Worm (Caenorhabditis elegans) whole organism, L4/young adult: Measurements from ENCODE around the gene ZK418.2.
A peak's percentile ranks its signal among the peaks of the same experiment; 100 is the strongest.

Experiments used
- W03F9.2 ChIP-seq: fragments of 150-350 bp; optimal IDR thresholded peaks from 2 replicates; lab custom pipeline; 2014; ENCODE audit warnings: missing biosample characterization, missing genetic modification characterization
- dao-5 ChIP-seq: sonication (generic microtip); optimal IDR thresholded peaks from 2 replicates; lab custom pipeline; 2016; ENCODE audit warnings: missing genotype, missing genetic modification characterization, moderate library complexity, missing compliant biosample characterization
- him-1 ChIP-seq: sonication (generic microtip); optimal IDR thresholded peaks from 2 replicates; lab custom pipeline; 2016; ENCODE audit warnings: missing genotype, missing genetic modification reagents, missing genetic modification characterization, missing compliant biosample characterization

Gene ZK418.2

DNA sequence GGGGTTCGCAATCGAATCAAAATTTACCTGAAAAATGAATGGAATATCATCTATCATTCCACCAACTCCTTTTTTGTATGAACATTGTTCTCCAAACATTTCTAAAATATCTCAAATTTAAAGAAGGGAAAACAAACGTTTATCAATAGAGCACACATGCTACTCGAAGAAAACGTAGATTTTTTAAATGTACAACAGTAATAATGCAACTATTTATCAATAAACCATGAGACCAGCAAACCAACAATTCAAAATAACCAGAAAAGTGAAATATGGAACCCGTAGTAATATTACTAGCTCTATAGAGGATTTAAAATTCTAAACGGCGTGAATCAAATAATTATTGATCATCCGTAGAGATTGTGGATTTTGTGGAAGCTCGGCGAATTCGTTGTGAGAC is 12.4 kb upstream of the ZK418.2 start, which contains the start of gene ZK418.6:
Gene ZK418.6, minus strand, starts transcription at position 101 of the 400 bp plus-strand sequence.
- no peak for TF ChIP-seq him-1 (tag; lab: Kevin White, UChicago)
- TF ChIP-seq W03F9.2: no peak
- no peak for TF ChIP-seq dao-5 (tag; lab: Kevin White, UChicago)

- TF ChIP-seq dao-5 (tag; lab: Kevin White, UChicago): no peak
- no peak for TF ChIP-seq him-1 (tag; lab: Kevin White, UChicago)
- TF ChIP-seq W03F9.2: no peak
These were observed 10.5 kb upstream of the ZK418.2 start, which contains the start of gene ZK418.7 for ce11 chrIII:7080689-7081088. ZK418.7 (minus strand) TSS chrIII:7080789.

ce11 chrIII:7081488-7081887 is 9.7 kb upstream of the ZK418.2 start:
- no peak for TF ChIP-seq W03F9.2

- no peak for TF ChIP-seq him-1 (tag; lab: Kevin White, UChicago)
- no peak for TF ChIP-seq W03F9.2
- no peak for TF ChIP-seq dao-5 (tag; lab: Kevin White, UChicago)
These were observed 8.0 kb upstream of the ZK418.2 start for ce11 chrIII:7083106-7083505.

DNA sequence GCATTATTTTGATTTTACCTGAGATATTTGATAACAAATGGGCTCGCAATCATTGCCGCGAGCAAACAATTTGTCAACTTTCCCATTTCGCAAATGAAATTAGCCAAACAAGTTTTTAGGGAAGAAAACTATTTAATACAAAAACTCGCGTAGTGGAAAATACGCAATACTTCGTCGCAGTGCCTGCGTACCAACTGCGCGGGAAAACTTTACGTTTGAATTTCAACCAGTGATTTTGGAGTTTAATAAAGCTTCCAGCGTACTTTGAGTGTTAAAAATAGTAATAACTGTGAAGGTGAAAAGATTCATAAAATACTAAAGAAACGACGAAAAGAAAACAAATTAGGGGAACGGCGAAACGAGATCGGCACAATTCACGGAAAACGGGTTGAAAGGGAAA is 6.2 kb upstream of the ZK418.2 start, which contains the start of gene tofu-7:
Gene tofu-7, minus strand, starts transcription at position 111 of the 400 bp plus-strand sequence.
- TF ChIP-seq dao-5 (tag; lab: Kevin White, UChicago): no peak
- TF ChIP-seq him-1 (tag; lab: Kevin White, UChicago): no peak

DNA sequence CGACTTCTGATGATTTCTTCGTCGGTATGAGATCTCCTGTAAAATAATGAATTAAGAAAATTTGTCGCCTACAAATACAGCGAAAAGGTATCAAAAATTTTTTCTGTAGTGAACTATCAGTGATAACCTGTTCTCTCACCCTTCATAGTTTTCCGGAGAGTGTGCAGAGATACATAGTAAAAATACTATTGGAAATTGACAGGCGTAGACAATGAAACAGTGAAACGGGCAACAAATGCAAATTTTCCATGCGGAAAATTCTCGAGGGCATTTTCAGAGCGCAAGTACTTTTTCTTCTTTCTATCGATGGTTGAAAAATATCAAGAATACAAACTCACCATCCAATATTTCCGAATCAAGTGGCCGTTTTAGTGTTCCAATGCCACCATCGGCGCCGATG is 4.0 kb upstream of the ZK418.2 start:
- TF ChIP-seq him-1 (tag; lab: Kevin White, UChicago): no peak
- no peak for TF ChIP-seq W03F9.2
- no peak for TF ChIP-seq dao-5 (tag; lab: Kevin White, UChicago)

DNA sequence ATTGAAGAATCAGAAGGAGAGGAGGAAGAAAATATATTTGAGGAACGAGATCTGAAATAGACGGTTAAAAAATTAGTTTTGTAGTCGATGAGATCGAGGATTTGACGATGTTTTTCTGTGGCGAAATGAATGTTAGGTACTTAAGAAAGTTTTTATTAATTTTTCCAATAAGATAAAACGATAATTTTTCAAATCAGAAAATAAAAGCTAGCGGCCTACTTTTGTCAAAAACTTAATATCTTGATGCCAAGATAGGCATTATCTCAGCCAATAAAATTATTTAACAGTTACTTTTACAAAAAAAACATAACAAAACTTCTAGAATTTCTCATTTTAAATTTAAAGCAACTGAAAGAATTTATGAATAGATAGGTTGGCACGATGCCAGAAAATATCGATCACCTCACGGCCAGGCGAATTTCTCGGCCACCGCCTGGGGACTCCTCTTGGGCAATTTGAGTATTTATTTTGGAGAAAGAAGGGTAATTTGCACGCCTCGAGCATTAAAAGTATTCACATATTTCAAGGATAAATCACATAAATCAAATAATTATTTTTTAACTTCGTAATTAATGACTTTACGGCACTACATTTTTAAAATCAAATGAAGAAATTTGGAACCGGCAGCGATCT is 3.3 kb upstream of the ZK418.2 start, which contains the start of gene fubl-2:
Gene fubl-2, minus strand, starts transcription at position 51 of the 633 bp plus-strand sequence.
- peak; percentile 81 for TF ChIP-seq W03F9.2
- no peak for TF ChIP-seq dao-5 (tag; lab: Kevin White, UChicago)

- TF ChIP-seq him-1 (tag; lab: Kevin White, UChicago): no peak
These were observed 597 bp upstream of the ZK418.2 start, which contains the start of gene ZK418.10 for ce11 chrIII:7090545-7090944. ZK418.10 (minus strand) TSS chrIII:7090692.

ce11 chrIII:7095156-7095555 is 4.0 kb downstream of the ZK418.2 start, which contains the start of gene nhr-9:
nhr-9 (plus strand) TSS chrIII:7095462.
- TF ChIP-seq dao-5 (tag; lab: Kevin White, UChicago) (no peak), him-1 (tag; lab: Kevin White, UChicago) (no peak), W03F9.2 (no peak)

DNA sequence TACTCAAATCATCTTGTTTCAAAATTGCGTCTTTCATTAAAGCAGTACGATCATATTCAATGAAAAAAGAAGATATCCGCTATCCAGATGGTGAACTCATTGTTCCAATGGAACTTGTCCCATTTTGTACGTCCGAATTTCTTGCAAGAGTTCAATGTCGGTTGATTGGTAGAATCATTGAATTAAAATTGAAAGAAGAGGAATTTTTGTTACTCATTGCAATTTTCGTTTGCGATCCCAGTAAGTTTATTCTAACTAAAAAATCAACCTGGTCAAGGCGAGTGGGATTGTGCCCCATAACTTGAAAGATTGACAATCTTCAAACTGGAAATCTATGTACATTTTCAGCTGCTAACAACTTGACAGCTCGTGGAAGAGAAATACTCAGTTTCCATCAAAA is 5.3 kb downstream of the ZK418.2 start:
- no peak for TF ChIP-seq dao-5 (tag; lab: Kevin White, UChicago)

- TF ChIP-seq him-1 (tag; lab: Kevin White, UChicago) (no peak), W03F9.2 (no peak), dao-5 (tag; lab: Kevin White, UChicago) (no peak)
These were observed 8.9 kb downstream of the ZK418.2 start, which contains the start of gene ZK418.11 for ce11 chrIII:7100001-7100400. ZK418.11 (plus strand) TSS chrIII:7100289.

DNA sequence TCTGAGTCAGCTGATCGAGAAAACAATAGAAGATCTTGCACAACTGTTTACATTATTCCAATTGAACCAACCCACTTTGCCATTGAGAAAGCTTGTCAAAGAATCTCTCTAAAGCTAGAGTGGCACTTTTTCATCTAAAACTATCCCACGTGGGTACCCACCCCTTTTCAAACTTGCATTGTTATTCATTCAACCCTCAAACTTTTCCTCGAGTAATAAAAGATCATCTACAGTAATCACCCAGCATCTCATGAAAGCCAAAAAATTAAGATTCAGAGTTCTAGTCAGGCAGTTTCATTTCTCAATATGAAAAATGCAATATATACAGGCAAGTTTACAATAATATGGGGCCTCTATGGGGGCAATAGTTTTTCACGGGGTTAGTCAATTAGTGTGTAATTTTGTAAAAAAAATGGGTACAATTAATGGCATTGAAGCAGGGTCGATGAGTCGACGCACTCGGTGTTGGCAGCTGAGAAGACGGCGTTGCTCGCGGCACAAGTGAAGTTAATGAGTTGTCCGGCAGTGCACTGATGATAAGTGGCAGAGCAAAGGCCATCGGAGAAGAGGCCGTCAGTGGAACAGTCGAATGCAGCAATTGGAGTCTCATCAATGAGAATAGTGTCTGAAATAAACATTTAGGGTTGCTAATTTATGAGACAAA is 10.8 kb downstream of the ZK418.2 start:
- peak; percentile 21 for TF ChIP-seq W03F9.2
- no peak for TF ChIP-seq him-1 (tag; lab: Kevin White, UChicago)
- no peak for TF ChIP-seq dao-5 (tag; lab: Kevin White, UChicago)

ce11 chrIII:7103940-7104440 is 12.8 kb downstream of the ZK418.2 start, which contains the start of gene cpg-2:
cpg-2 (minus strand) TSS chrIII:7103990.
- TF ChIP-seq dao-5 (tag; lab: Kevin White, UChicago) (no peak), W03F9.2 (no peak), him-1 (tag; lab: Kevin White, UChicago) (no peak)

- TF ChIP-seq him-1 (tag; lab: Kevin White, UChicago) (no peak), W03F9.2 (no peak), dao-5 (tag; lab: Kevin White, UChicago) (no peak)
These were observed 15.7 kb downstream of the ZK418.2 start for ce11 chrIII:7106854-7107253.
